Worm (Caenorhabditis elegans): ENCODE measurements around the gene dpy-22.

The dpy-22 gene

DNA sequence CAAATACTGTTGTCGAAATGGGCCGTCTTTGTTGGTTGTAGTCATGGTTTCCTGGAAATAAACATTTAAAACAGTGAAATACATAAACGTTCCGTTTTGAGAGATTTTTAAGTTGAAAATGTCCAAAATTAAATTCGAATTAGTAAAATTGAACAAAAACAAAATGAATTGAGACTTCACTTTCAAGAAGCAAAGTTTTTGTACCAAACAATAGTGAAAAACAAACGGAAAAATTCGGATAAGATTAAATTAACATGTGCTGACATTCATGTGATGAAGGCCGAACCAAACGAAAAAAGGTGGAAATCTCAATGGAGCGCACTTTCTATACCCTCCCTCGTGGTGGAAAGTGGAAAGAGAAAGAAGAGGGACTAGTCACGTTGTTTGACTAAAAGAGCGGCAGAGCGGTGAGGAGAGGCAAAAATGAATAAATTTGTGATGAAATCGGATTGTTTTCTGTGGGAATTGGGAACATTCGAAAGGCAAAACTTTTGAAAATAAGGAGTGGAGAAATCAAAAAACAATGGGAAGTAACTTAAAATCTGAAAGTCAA is 16.0 kb upstream of the dpy-22 start, which contains the start of gene ipla-2 (continued):
- TF ChIP-seq D2030.7 (GFP tag; IDR thresholded peaks at IDR 0.05) (no peak), xnd-1 (tag; optimal IDR thresholded peaks at IDR 0.05) (no peak), ztf-28 (GFP tag; IDR thresholded peaks at IDR 0.05) (no peak), cebp-2 (GFP tag; IDR thresholded peaks at IDR 0.05) (no peak)

DNA sequence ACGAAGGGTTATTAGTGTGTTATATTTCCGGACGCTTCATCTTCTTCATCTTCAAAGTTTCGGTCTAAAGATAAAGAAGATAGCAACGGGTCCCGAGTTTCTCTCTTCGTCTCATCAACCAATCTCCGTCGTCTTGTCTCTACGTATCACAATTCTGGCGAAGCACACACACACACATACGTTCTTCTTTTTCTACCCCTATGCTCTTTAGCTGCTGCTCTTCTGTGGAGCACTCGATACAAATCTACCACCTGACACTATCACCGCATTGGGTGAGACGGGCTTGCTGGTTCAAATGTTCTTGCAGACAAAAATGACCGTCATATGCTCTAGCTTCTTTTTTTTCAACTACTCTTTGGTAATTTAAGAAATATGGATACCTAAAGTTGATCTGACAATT is 10.3 kb upstream of the dpy-22 start:
- no peak for TF ChIP-seq bed-2 (GFP tag; IDR thresholded peaks at IDR 0.05)
- no peak for TF ChIP-seq dpl-1 (GFP tag; optimal IDR thresholded peaks at IDR 0.05)
- TF ChIP-seq egl-44 (GFP tag; IDR thresholded peaks at IDR 0.05) = no peak
- no peak for TF ChIP-seq nhr-90 (tag; optimal IDR thresholded peaks at IDR 0.05)
- TF ChIP-seq lsl-1 (GFP tag; optimal IDR thresholded peaks at IDR 0.05) = no peak
- TF ChIP-seq F37B4.10 (GFP tag; IDR thresholded peaks at IDR 0.05) = no peak
- no peak for TF ChIP-seq efl-1 (GFP tag; optimal IDR thresholded peaks at IDR 0.05)
- TF ChIP-seq ztf-25 (GFP tag; IDR thresholded peaks at IDR 0.05) = no peak
- TF ChIP-seq nfya-1 (tag; optimal IDR thresholded peaks at IDR 0.05; ENCODE audit: borderline replicate concordance, insufficient read depth) = no peak
- TF ChIP-seq mes-4 (tag; optimal IDR thresholded peaks at IDR 0.05) = no peak
- no peak for TF ChIP-seq unc-130 (GFP tag; optimal IDR thresholded peaks at IDR 0.05)
- TF ChIP-seq Y56A3A.18 (GFP tag; IDR thresholded peaks at IDR 0.05) = no peak
- no peak for TF ChIP-seq F22D6.2 (tag; optimal IDR thresholded peaks at IDR 0.05)
- no peak for TF ChIP-seq ceh-58 (GFP tag; IDR thresholded peaks at IDR 0.05)
- TF ChIP-seq B0019.2 (GFP tag; conservative IDR thresholded peaks at IDR 0.05) = no peak
- TF ChIP-seq ceh-79 (tag; optimal IDR thresholded peaks at IDR 0.05) = no peak

DNA sequence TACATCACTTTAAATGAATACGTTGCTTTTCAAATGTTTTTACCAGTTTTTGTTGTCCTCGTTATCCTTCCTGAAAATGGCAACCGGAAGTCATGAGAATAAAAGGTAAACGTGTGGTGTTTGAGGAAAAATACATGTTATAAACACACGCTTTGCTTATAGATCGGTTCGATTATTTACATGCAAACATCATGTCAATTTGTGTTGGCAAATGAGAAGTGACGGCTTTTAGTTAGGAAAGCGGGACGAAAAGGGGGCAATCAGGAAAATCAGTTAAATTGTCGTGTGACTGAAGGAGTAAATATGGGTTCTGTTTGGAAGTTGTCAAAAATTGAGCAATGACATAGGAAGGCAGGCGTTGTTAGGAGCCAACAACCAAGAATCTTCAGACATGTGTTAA is 9.1 kb upstream of the dpy-22 start, which contains the start of gene rrc-1:
TSS of gene rrc-1 (minus strand) at position 74 of the 400 bp plus-strand sequence.
- TF ChIP-seq attf-5 (GFP tag; optimal IDR thresholded peaks at IDR 0.05) (no peak), snpc-1.1 (tag; optimal IDR thresholded peaks at IDR 0.05; ENCODE audit: insufficient read depth) (no peak), nhr-179 (tag; optimal IDR thresholded peaks at IDR 0.05) (no peak), bed-2 (GFP tag; IDR thresholded peaks at IDR 0.05) (no peak), ama-1 (optimal IDR thresholded peaks at IDR 0.05) (no peak), ama-1 (GFP tag; optimal IDR thresholded peaks at IDR 0.05) (no peak), egl-18 (GFP tag; IDR thresholded peaks at IDR 0.05) (no peak), nhr-80 (tag; optimal IDR thresholded peaks at IDR 0.05) (no peak), let-607 (tag; optimal IDR thresholded peaks at IDR 0.05) (no peak), let-526 (GFP tag; IDR thresholded peaks at IDR 0.05) (no peak), nhr-120 (GFP tag; IDR thresholded peaks at IDR 0.05) (no peak), atf-7 (tag; optimal IDR thresholded peaks at IDR 0.05) (no peak), ztf-22 (GFP tag; optimal IDR thresholded peaks at IDR 0.05) (no peak), lin-26 (GFP tag; IDR thresholded peaks at IDR 0.05) (no peak), K12H6.12 (tag; optimal IDR thresholded peaks at IDR 0.05) (no peak)

DNA sequence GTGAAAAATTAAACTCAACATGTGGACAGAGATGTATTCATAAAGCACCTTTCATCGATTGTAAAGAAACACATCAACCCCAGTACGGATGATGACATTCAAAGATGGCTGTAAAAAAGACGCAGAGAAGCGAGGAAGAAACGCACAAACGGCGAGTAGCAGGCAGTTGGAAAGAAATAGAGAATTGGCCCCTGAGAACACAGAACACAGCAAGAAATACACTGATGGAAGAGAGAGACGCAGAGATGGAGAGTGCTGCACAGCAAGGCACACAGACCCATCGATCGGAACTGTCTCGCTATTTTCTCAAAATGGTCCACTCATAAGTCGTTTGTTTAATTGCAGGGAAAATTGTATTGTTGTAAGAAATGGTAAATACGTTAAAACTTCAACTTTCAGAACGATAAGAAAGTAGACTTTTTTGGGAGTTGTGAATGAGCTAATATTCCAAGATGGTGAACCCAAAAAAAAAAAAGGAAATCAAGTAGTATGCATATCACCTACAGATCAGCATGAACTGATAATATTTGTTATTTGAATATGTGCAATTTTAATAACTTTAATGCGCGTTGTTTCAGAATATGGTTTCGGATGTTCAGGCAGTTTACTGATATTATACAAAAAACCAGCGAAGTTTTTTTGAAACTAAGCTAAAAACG is 662 bp upstream of the dpy-22 start:
- TF ChIP-seq aptf-2 (GFP tag; conservative IDR thresholded peaks at IDR 0.05) (no peak), B0019.2 (GFP tag; conservative IDR thresholded peaks at IDR 0.05) (no peak), pbrm-1 (GFP tag; IDR thresholded peaks at IDR 0.05) (0 out of 2 replicates have a peak, but pooled peaks have one; percentile 30), attf-3 (GFP tag; conservative IDR thresholded peaks at IDR 0.05) (no peak), fkh-3 (tag; optimal IDR thresholded peaks at IDR 0.05) (no peak), hmg-1.2 (GFP tag; IDR thresholded peaks at IDR 0.05) (peak; percentile 91), attf-5 (GFP tag; optimal IDR thresholded peaks at IDR 0.05) (peak; percentile 35), madf-8 (GFP tag; conservative IDR thresholded peaks at IDR 0.05) (no peak), sptf-2 (GFP tag; optimal IDR thresholded peaks at IDR 0.05) (no peak), mcd-1 (GFP tag; IDR thresholded peaks at IDR 0.05) (peak; percentile 39; the same call in 1 of the 2 replicates), F10E7.11 (tag; optimal IDR thresholded peaks at IDR 0.05) (no peak), hlh-26 (GFP tag; conservative IDR thresholded peaks at IDR 0.05) (no peak), ztf-22 (GFP tag; optimal IDR thresholded peaks at IDR 0.05) (no peak), tbp1 (GFP tag; optimal IDR thresholded peaks at IDR 0.05) (no peak)
